Fruit fly (Drosophila melanogaster) Kc167 (cell line): ENCODE data around the gene CG9926.

ENCODE experiments used
- Myc ChIP-seq: fragments of >200 bp; optimal IDR thresholded peaks from 2 replicates; lab custom pipeline; 2017; ENCODE audit warnings: missing external identifiers
- Sin3A ChIP-seq: fragments of >200 bp; optimal IDR thresholded peaks from 2 replicates; lab custom pipeline; 2018; ENCODE audit warnings: missing external identifiers
- h ChIP-seq: fragments of >200 bp; optimal IDR thresholded peaks from 3 replicates; lab custom pipeline; 2018; ENCODE audit warnings: missing external identifiers
- insv ChIP-seq: fragments of >200 bp; optimal IDR thresholded peaks from 3 replicates; lab custom pipeline; 2018; ENCODE audit warnings: missing external identifiers
- psq ChIP-seq: fragments of >200 bp; optimal IDR thresholded peaks from 2 replicates; lab custom pipeline; 2017; ENCODE audit warnings: missing external identifiers
- ttk ChIP-seq: sonication (Bioruptor generic); optimal IDR thresholded peaks from 2 replicates; lab custom pipeline; 2017; ENCODE audit warnings: missing external identifiers

- no peak for TF ChIP-seq psq
- no peak for TF ChIP-seq h (lab: Kevin White, UChicago)
- no peak for TF ChIP-seq Sin3A
- TF ChIP-seq Myc (lab: Kevin White, UChicago) = no peak
- TF ChIP-seq insv (lab: Kevin White, UChicago) = no peak
- no peak for TF ChIP-seq ttk (lab: Kevin White, UChicago)
Measured at dm6 chr3R:13921806-13922515, 29.0 kb downstream of the CG9926 start.
